Worm (Caenorhabditis elegans) whole organism, L4 larva: ENCODE measurements around the gene F56C4.2.
"Not testable (repeated sequence)": the region's sequence is repeated elsewhere in the genome, so short reads cannot be mapped to it uniquely, and the experiment has no call there.

Source experiments
- F26F4.8 ChIP-seq: fragments of 200-800 bp; sonication (Bioruptor generic); conservative IDR thresholded peaks from 2 replicates; pipeline ENCODE4 v1.3.6; 2022; ENCODE audit warnings: missing genetic modification characterization, missing compliant biosample characterization
- F44E2.7 ChIP-seq: fragments of 200-800 bp; sonication (Bioruptor generic); IDR thresholded peaks from 2 replicates; pipeline ENCODE4 v2.1.2; 2022; ENCODE audit warnings: missing genetic modification characterization, missing compliant biosample characterization
- R02D3.7 ChIP-seq: fragments of 150-350 bp; sonication (generic microtip); optimal IDR thresholded peaks from 3 replicates; lab custom pipeline; 2014; ENCODE audit warnings: missing biosample characterization, missing genetic modification characterization
- T26A8.4 ChIP-seq: fragments of 200-800 bp; sonication (Bioruptor generic); IDR thresholded peaks from 2 replicates; pipeline ENCODE4 v1.3.6; 2022; ENCODE audit warnings: missing genetic modification characterization, missing compliant biosample characterization
- Y105C5A.15 ChIP-seq: fragments of 200-800 bp; sonication (Bioruptor generic); IDR thresholded peaks from 2 replicates; pipeline ENCODE4 v1.3.6; 2022; ENCODE audit warnings: missing genetic modification characterization, missing compliant biosample characterization
- Y48G9A.11 ChIP-seq: fragments of 200-800 bp; sonication (Bioruptor generic); IDR thresholded peaks from 2 replicates; pipeline ENCODE4 v1.3.6; 2022; ENCODE audit warnings: missing genetic modification reagents, missing genetic modification characterization, missing compliant biosample characterization
- ZK546.5 ChIP-seq, 2 experiments: sonication (generic microtip); optimal IDR thresholded peaks; 2 replicates each; lab custom pipeline; 2017; ENCODE audit warnings: missing biosample characterization in 2 of 2, missing genetic modification characterization in 2 of 2
- ama-1 ChIP-seq: fragments of 150-350 bp; optimal IDR thresholded peaks from 2 replicates; lab custom pipeline; 2014; ENCODE audit warnings: inconsistent platforms, mixed read lengths
- arid-1 ChIP-seq: fragments of 200-800 bp; sonication (Bioruptor generic); conservative IDR thresholded peaks from 2 replicates; pipeline ENCODE4 v1.3.6; 2022; ENCODE audit warnings: missing genetic modification reagents, missing genetic modification characterization, missing compliant biosample characterization
- ceh-32 ChIP-seq: sonication (generic microtip); optimal IDR thresholded peaks from 2 replicates; lab custom pipeline; 2016; ENCODE audit warnings: mild to moderate bottlenecking, missing genetic modification characterization, missing compliant biosample characterization; ENCODE audit not compliant: poor library complexity
- ceh-44 ChIP-seq: fragments of 200-800 bp; sonication (Bioruptor generic); IDR thresholded peaks from 2 replicates; pipeline ENCODE4 v1.3.6; 2022; ENCODE audit warnings: missing genetic modification reagents, missing genetic modification characterization, missing compliant biosample characterization
- ceh-62 ChIP-seq: sonication (generic microtip); optimal IDR thresholded peaks from 2 replicates; lab custom pipeline; 2017; ENCODE audit warnings: missing biosample characterization, missing genetic modification characterization
- ces-1 ChIP-seq: fragments of 150-350 bp; sonication (generic microtip); optimal IDR thresholded peaks from 4 replicates; lab custom pipeline; 2014; ENCODE audit warnings: missing biosample characterization, missing genetic modification reagents, missing genetic modification characterization
- ctbp-1 ChIP-seq: fragments of 200-800 bp; sonication (Bioruptor generic); IDR thresholded peaks from 2 replicates; pipeline ENCODE4 v1.3.6; 2022; ENCODE audit warnings: missing genetic modification reagents, missing genetic modification characterization, missing compliant biosample characterization
- daf-12 ChIP-seq: fragments of 150-350 bp; optimal IDR thresholded peaks from 2 replicates; lab custom pipeline; 2014; ENCODE audit warnings: missing biosample characterization, missing genetic modification reagents, missing genetic modification characterization
- daf-16 ChIP-seq, 3 experiments: sonication (generic microtip); optimal IDR thresholded peaks; 2 replicates each; lab custom pipeline; 2016 to 2017; ENCODE audit warnings: missing genetic modification characterization in 3 of 3, missing genetic modification reagents in 3 of 3, mild to moderate bottlenecking in 2 of 3, missing compliant biosample characterization in 2 of 3, missing biosample characterization in 1 of 3, moderate library complexity in 1 of 3
- daf-8 ChIP-seq: fragments of 200-800 bp; sonication (Bioruptor generic); IDR thresholded peaks from 2 replicates; pipeline ENCODE4 v1.3.6; 2022; ENCODE audit warnings: missing genetic modification characterization, missing compliant biosample characterization
- dmd-6 ChIP-seq: fragments of 200-800 bp; sonication (Bioruptor generic); IDR thresholded peaks from 2 replicates; pipeline ENCODE4 v1.3.6; 2022; ENCODE audit warnings: missing genetic modification reagents, missing genetic modification characterization, missing compliant biosample characterization
- dve-1 ChIP-seq: sonication (generic microtip); optimal IDR thresholded peaks from 2 replicates; lab custom pipeline; 2017; ENCODE audit warnings: antibody characterized with exemption, mild to moderate bottlenecking, missing genetic modification characterization, missing compliant biosample characterization; ENCODE audit not compliant: insufficient read depth
- egl-27 ChIP-seq: sonication (generic microtip); optimal IDR thresholded peaks from 3 replicates; lab custom pipeline; 2017; ENCODE audit warnings: missing biosample characterization, missing genetic modification reagents, missing genetic modification characterization
- gei-8 ChIP-seq: fragments of 200-800 bp; sonication (Bioruptor generic); optimal IDR thresholded peaks from 2 replicates; lab custom pipeline; 2018; ENCODE audit warnings: mild to moderate bottlenecking, missing genetic modification characterization, missing compliant biosample characterization
- hlh-11 ChIP-seq: fragments of 200-800 bp; sonication (Bioruptor generic); optimal IDR thresholded peaks from 2 replicates; lab custom pipeline; 2018; ENCODE audit warnings: mild to moderate bottlenecking, missing genetic modification characterization, missing compliant biosample characterization
- jun-1 ChIP-seq: fragments of 150-350 bp; optimal IDR thresholded peaks from 2 replicates; lab custom pipeline; 2014; ENCODE audit warnings: missing biosample characterization, missing genetic modification reagents, missing genetic modification characterization
- lim-7 ChIP-seq: fragments of 200-800 bp; sonication (Bioruptor generic); IDR thresholded peaks from 2 replicates; pipeline ENCODE4 v1.3.6; 2022; ENCODE audit warnings: missing genetic modification characterization, missing compliant biosample characterization
- lin-1 ChIP-seq: fragments of 200-800 bp; sonication (Bioruptor generic); IDR thresholded peaks from 2 replicates; pipeline ENCODE4 v1.3.6; 2022; ENCODE audit warnings: missing genetic modification reagents, missing genetic modification characterization, missing compliant biosample characterization
- madf-5 ChIP-seq, 2 experiments: fragments of 200-800 bp; sonication (Bioruptor generic); IDR thresholded peaks; 2 replicates each; pipeline ENCODE4 v1.3.6; 2022; ENCODE audit warnings: missing compliant biosample characterization in 2 of 2, missing genetic modification characterization in 2 of 2
- madf-9 ChIP-seq: fragments of 200-800 bp; sonication (Bioruptor generic); conservative IDR thresholded peaks from 2 replicates; pipeline ENCODE4 v1.3.6; 2022; ENCODE audit warnings: missing genetic modification reagents, missing genetic modification characterization, missing compliant biosample characterization
- mdt-29 ChIP-seq: fragments of 200-800 bp; sonication (Bioruptor generic); IDR thresholded peaks from 2 replicates; pipeline ENCODE4 v1.3.6; 2022; ENCODE audit warnings: missing genetic modification reagents, missing genetic modification characterization, missing compliant biosample characterization
- nhr-102 ChIP-seq: sonication (generic microtip); optimal IDR thresholded peaks from 2 replicates; lab custom pipeline; 2016; ENCODE audit warnings: mild to moderate bottlenecking, missing genetic modification characterization, moderate library complexity, missing compliant biosample characterization
- nhr-11 ChIP-seq: fragments of 150-350 bp; optimal IDR thresholded peaks from 2 replicates; lab custom pipeline; 2014; ENCODE audit warnings: missing biosample characterization, missing genetic modification characterization
- nhr-28 ChIP-seq: fragments of 150-350 bp; optimal IDR thresholded peaks from 2 replicates; lab custom pipeline; 2014; ENCODE audit warnings: missing biosample characterization, missing genetic modification characterization
- nhr-41 ChIP-seq: fragments of 200-800 bp; sonication (Bioruptor generic); IDR thresholded peaks from 2 replicates; pipeline ENCODE4 v1.3.6; 2022; ENCODE audit warnings: missing genetic modification reagents, missing genetic modification characterization, missing compliant biosample characterization
- nhr-77 ChIP-seq: fragments of 150-350 bp; optimal IDR thresholded peaks from 2 replicates; lab custom pipeline; 2014; ENCODE audit warnings: missing biosample characterization, missing genetic modification characterization
- pha-4 ChIP-seq, 2 experiments: fragments of 150-350 bp in 1 of 2; fragments of 200-800 bp in 1 of 2; sonication (Bioruptor generic) in 1 of 2; IDR thresholded peaks in 1 of 2; optimal IDR thresholded peaks in 1 of 2; 2 replicates each; pipeline versions ENCODE4 v1.3.6 to Lab custom; 2014 to 2022; ENCODE audit warnings: missing genetic modification characterization in 2 of 2, missing genetic modification reagents in 2 of 2, missing biosample characterization in 1 of 2, missing compliant biosample characterization in 1 of 2
- php-3 ChIP-seq: fragments of 200-800 bp; sonication (Bioruptor generic); IDR thresholded peaks from 2 replicates; pipeline ENCODE4 v1.3.6; 2022; ENCODE audit warnings: missing genetic modification reagents, missing genetic modification characterization, missing compliant biosample characterization
- pqm-1 ChIP-seq: sonication (generic microtip); optimal IDR thresholded peaks from 2 replicates; lab custom pipeline; 2017; ENCODE audit warnings: missing biosample characterization, missing genetic modification characterization
- rbr-2 ChIP-seq: sonication (generic microtip); optimal IDR thresholded peaks from 2 replicates; lab custom pipeline; 2016; ENCODE audit warnings: missing genotype, missing genetic modification characterization, missing compliant biosample characterization
- saeg-2 ChIP-seq: fragments of 200-800 bp; sonication (Bioruptor generic); IDR thresholded peaks from 2 replicates; pipeline ENCODE4 v1.3.6; 2022; ENCODE audit warnings: missing genetic modification reagents, missing genetic modification characterization, missing compliant biosample characterization
- snpc-4 ChIP-seq: fragments of 150-350 bp; optimal IDR thresholded peaks from 2 replicates; lab custom pipeline; 2014; ENCODE audit warnings: missing biosample characterization, missing genetic modification characterization
- tra-1 ChIP-seq: fragments of 200-800 bp; sonication (Bioruptor generic); IDR thresholded peaks from 2 replicates; pipeline ENCODE4 v1.3.6; 2022; ENCODE audit warnings: missing genetic modification reagents, missing genetic modification characterization, missing compliant biosample characterization
- unc-62 ChIP-seq, 3 experiments: fragments of 150-350 bp in 1 of 3; sonication (generic microtip); optimal IDR thresholded peaks in 2 of 3; peaks in 1 of 3; 1 replicate in 1 of 3; 2 replicates in 2 of 3; lab custom pipeline; 2014 to 2017; ENCODE audit warnings: missing biosample characterization in 3 of 3, missing genetic modification characterization in 3 of 3, missing genetic modification reagents in 3 of 3, missing genotype in 1 of 3
- vab-7 ChIP-seq: fragments of 200-800 bp; sonication (Bioruptor generic); IDR thresholded peaks from 2 replicates; pipeline ENCODE4 v1.3.6; 2022; ENCODE audit warnings: missing genetic modification reagents, missing genetic modification characterization, missing compliant biosample characterization
- zag-1 ChIP-seq: fragments of 150-350 bp; optimal IDR thresholded peaks from 2 replicates; lab custom pipeline; 2014; ENCODE audit warnings: missing biosample characterization, missing genetic modification characterization

The F56C4.2 gene

DNA sequence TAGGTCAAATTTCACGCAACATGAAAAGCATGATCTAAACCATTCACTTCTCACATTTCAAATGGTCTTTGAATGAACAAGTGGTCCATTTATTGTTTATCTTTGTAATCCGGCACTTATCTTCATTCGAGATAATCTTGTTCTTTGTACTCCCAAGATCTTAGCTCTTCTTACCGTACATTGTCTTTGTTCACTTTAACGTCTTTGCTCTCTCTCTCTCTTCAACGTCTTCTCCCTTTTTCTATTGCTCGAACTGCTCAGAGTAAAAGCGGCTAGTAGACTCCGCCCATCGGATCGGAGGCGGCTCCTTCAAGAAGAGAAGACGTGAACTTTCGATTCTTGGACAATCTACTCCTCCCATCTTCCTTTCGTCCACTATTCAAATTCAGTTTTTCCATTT, 2.4 kb upstream of the F56C4.2 start, which contains the start of gene F56C4.1:
F56C4.1 (plus strand) TSS at position 301 of the 400 bp plus-strand sequence.
- TF ChIP-seq nhr-11 (tag; lab: Kevin White, UChicago) (no peak), ZK546.5 (tag; optimal IDR thresholded peaks at IDR 0.05; lab: Kevin White, UChicago) (no peak), ceh-32 (tag; lab: Kevin White, UChicago) (no peak), egl-27 (no peak), ceh-44 (GFP tag; lab: Robert Waterston, UW) (no peak), R02D3.7 (tag; lab: Kevin White, UChicago) (no peak), ctbp-1 (GFP tag; lab: Robert Waterston, UW) (no peak), gei-8 (no peak), nhr-102 (tag; lab: Kevin White, UChicago) (no peak), daf-8 (no peak), jun-1 (tag; lab: Kevin White, UChicago) (no peak), zag-1 (no peak), daf-12 (tag; lab: Kevin White, UChicago) (no peak), hlh-11 (tag; lab: Kevin White, UChicago) (no peak), Y105C5A.15 (GFP tag; lab: Robert Waterston, UW) (no peak), ces-1 (GFP tag; lab: Kevin White, UChicago) (no peak), ceh-62 (no peak), ama-1 (lab: Kevin White, UChicago) (no peak), rbr-2 (tag; lab: Kevin White, UChicago) (no peak)

DNA sequence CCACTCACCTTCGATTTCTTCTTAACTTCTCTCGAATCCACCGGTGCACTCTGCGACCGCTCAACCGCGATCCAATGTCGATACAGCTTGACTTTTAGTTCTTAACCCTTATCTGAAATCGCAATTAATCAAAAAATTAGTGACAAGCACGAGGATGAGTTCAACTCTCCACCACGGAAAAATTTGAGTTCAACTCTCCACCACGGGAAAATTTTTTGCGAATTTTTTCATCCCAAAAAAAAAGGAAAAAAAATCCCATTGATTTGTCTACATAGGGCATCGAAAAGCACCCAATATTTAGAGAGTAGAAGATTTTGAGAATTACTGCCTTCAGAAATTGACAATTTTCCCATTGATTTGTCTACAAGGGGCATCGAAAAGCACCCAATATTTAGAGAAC, 15.0 kb downstream of the F56C4.2 start, which contains the start of gene glb-19:
glb-19 (minus strand) TSS at position 101 of the 400 bp plus-strand sequence.
- not testable (repeated sequence) for TF ChIP-seq madf-9 (GFP tag; lab: Robert Waterston, UW); arid-1 (GFP tag; lab: Robert Waterston, UW); gei-8
- TF ChIP-seq, all 104 proteins: peak for 0; not testable (repeated sequence) for 104

DNA sequence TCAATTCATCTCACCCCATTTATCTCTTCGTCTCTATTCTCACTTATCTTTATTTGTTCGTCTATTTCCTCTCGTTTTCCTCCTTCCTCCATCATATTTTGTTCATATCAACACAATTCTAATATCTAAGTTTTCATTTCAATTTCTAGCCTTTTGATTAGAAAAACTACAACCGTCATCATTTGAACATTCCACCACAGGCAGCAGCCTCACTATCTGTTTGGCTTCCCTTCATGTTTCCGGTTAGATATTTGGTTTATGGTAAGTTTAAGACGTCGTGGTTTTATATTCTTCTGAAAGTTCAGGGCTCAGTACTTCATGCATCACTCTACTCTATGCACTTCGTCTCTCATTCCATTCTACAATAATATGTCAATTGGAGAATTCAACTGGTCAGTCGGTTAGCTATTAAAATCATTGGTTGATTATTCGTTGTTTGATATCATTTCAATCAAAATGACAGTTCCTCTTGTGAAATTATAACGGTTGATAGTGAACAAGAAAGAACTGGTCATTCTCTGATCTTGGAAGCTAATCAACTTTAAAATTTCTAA, 17.8 kb downstream of the F56C4.2 start, which contains the start of gene K08C7.1:
K08C7.1 (plus strand) TSS at position 43 of the 554 bp plus-strand sequence.
- no peak for TF ChIP-seq vab-7 (GFP tag; lab: Robert Waterston, UW)
- TF ChIP-seq mdt-29 (GFP tag; lab: Robert Waterston, UW): no peak
- TF ChIP-seq snpc-4 (tag; lab: Kevin White, UChicago): no peak
- TF ChIP-seq daf-16 (GFP tag; optimal IDR thresholded peaks at IDR 0.05; lab: Kevin White, UChicago): no peak
- peak; percentile 48 for TF ChIP-seq daf-16 (tag; optimal IDR thresholded peaks at IDR 0.05; lab: Kevin White, UChicago)
- TF ChIP-seq nhr-77 (tag; lab: Kevin White, UChicago): peak; percentile 21
- TF ChIP-seq hlh-11 (tag; lab: Kevin White, UChicago): peak; percentile 18
- TF ChIP-seq dve-1 (tag; lab: Kevin White, UChicago): peak; percentile 35
- peak; percentile 80 for TF ChIP-seq pqm-1 (tag; lab: Kevin White, UChicago)
- peak; percentile 44; the same call in 1 of the 2 replicates for TF ChIP-seq dmd-6
- TF ChIP-seq nhr-28: peak; percentile 40
- peak in 1 of 2 experiments; percentile 89 for TF ChIP-seq unc-62 (GFP tag; optimal IDR thresholded peaks at IDR 0.05 in 1 of 2; lab: Kevin White, UChicago)
- TF ChIP-seq unc-62 (tag; optimal IDR thresholded peaks at IDR 0.05; lab: Kevin White, UChicago): no peak
- TF ChIP-seq egl-27: no peak
- no peak for TF ChIP-seq R02D3.7 (tag; lab: Kevin White, UChicago)

DNA sequence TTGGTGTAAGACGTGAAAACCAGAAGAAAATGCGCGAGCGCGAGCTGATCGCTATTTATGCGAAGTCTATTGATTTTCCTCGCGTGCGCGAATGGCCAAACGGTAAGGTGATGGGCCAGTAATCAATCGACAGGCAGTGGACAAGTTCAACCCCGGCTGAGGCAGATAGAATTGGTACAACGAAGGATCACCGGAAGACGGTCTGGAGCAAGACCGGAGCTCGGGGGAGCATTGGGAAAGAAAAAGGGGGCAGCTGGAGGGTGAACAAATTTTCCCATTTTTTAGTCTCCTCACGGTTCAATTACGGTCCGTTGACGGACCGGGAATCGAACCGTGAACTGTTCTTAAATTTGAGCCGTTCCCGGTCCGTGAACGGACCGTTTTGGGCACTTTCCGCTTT, 19.3 kb downstream of the F56C4.2 start:
- peak; percentile 71 for TF ChIP-seq lim-7
- 0 out of 4 replicates have a peak, but pooled peaks of 1 of the 2 experiments have one; percentile 42 for TF ChIP-seq madf-5 (GFP tag; IDR thresholded peaks at IDR 0.05; lab: Robert Waterston, UW)
- TF ChIP-seq F26F4.8 (GFP tag; lab: Robert Waterston, UW): peak; percentile 83
- TF ChIP-seq tra-1 (GFP tag; lab: Robert Waterston, UW): peak; percentile 70
- TF ChIP-seq pha-4 (GFP tag; IDR thresholded peaks at IDR 0.05; lab: Robert Waterston, UW): peak; percentile 61; the same call in 1 of the 2 replicates
- not testable (repeated sequence) for TF ChIP-seq pha-4 (tag; optimal IDR thresholded peaks at IDR 0.05; lab: Kevin White, UChicago)
- peak; percentile 85 for TF ChIP-seq arid-1 (GFP tag; lab: Robert Waterston, UW)
- TF ChIP-seq F44E2.7 (GFP tag; lab: Robert Waterston, UW): peak; percentile 83; the same call in 1 of the 2 replicates
- 0 out of 2 replicates have a peak, but pooled peaks have one; percentile 40 for TF ChIP-seq lin-1 (GFP tag; lab: Robert Waterston, UW)
- TF ChIP-seq saeg-2: 0 out of 2 replicates have a peak, but pooled peaks have one; percentile 35
- peak; percentile 80 for TF ChIP-seq Y105C5A.15 (GFP tag; lab: Robert Waterston, UW)
- peak; percentile 80; the same call in 1 of the 2 replicates for TF ChIP-seq nhr-41 (GFP tag; lab: Robert Waterston, UW)
- TF ChIP-seq vab-7 (GFP tag; lab: Robert Waterston, UW): peak; percentile 65
- TF ChIP-seq T26A8.4: peak; percentile 66
- 0 out of 2 replicates have a peak, but pooled peaks have one; percentile 42 for TF ChIP-seq php-3
- peak; percentile 65 for TF ChIP-seq Y48G9A.11
- TF ChIP-seq ctbp-1 (GFP tag; lab: Robert Waterston, UW): peak; percentile 78
